Fruit fly (Drosophila melanogaster) whole organism: ENCODE data around the gene CG10337.

Experiments
- CG8478 ChIP-seq: fragments of >200 bp; optimal IDR thresholded peaks from 2 replicates; lab custom pipeline; 2018; ENCODE audit warnings: inconsistent platforms
- Dll ChIP-seq: fragments of >200 bp; optimal IDR thresholded peaks from 2 replicates; lab custom pipeline; 2017
- EcR ChIP-seq, 2 experiments: fragments of >200 bp; optimal IDR thresholded peaks; 2 replicates each; lab custom pipeline; 2017; ENCODE audit warnings: missing biosample characterization in 2 of 2, missing genetic modification characterization in 2 of 2, missing genetic modification reagents in 2 of 2
- pan ChIP-seq: fragments of >200 bp; optimal IDR thresholded peaks from 2 replicates; lab custom pipeline; 2017
- psq ChIP-seq: fragments of >200 bp; optimal IDR thresholded peaks from 2 replicates; lab custom pipeline; 2017
- usp ChIP-seq: fragments of >200 bp; optimal IDR thresholded peaks from 2 replicates; lab custom pipeline; 2017; ENCODE audit warnings: missing biosample characterization, missing genetic modification characterization, mixed read lengths

CG10337 gene

dm6 chr2L:19563029-19563980 is 16.5 kb upstream of the CG10337 start, which contains the start of gene CG13078:
CG13078 (plus strand) TSS chr2L:19563930.
- TF ChIP-seq psq (no peak), usp (GFP tag; lab: Kevin White, UChicago) (no peak), Dll (lab: Kevin White, UChicago) (no peak), pan (lab: Kevin White, UChicago) (no peak)

- TF ChIP-seq EcR (GFP tag; optimal IDR thresholded peaks at IDR 0.05; lab: Kevin White, UChicago) (peak in 1 of 2 experiments; percentile 73), CG8478 (lab: Kevin White, UChicago) (no peak)
These were observed 2.7 kb upstream of the CG10337 start for dm6 chr2L:19549412-19549811.

dm6 chr2L:19548158-19548557 is 1.4 kb upstream of the CG10337 start, which contains the start of gene Tep4:
Tep4 (plus strand) TSS chr2L:19548507.
- TF ChIP-seq psq (no peak), CG8478 (lab: Kevin White, UChicago) (no peak), Dll (lab: Kevin White, UChicago) (no peak), pan (lab: Kevin White, UChicago) (no peak), usp (GFP tag; lab: Kevin White, UChicago) (no peak), EcR (GFP tag; optimal IDR thresholded peaks at IDR 0.05; lab: Kevin White, UChicago) (no peak)

dm6 chr2L:19543010-19543564 is 3.7 kb downstream of the CG10337 start:
- TF ChIP-seq Dll (lab: Kevin White, UChicago), result no peak
- TF ChIP-seq EcR (GFP tag; optimal IDR thresholded peaks at IDR 0.05; lab: Kevin White, UChicago), result no peak
- TF ChIP-seq CG8478 (lab: Kevin White, UChicago), result no peak
- no peak for TF ChIP-seq usp (GFP tag; lab: Kevin White, UChicago)
- no peak for TF ChIP-seq psq
- TF ChIP-seq pan (lab: Kevin White, UChicago), result no peak

dm6 chr2L:19542268-19542773 is 4.4 kb downstream of the CG10337 start:
- TF ChIP-seq CG8478 (lab: Kevin White, UChicago) (no peak), Dll (lab: Kevin White, UChicago) (no peak)

dm6 chr2L:19540307-19540706 is 6.5 kb downstream of the CG10337 start, which contains the start of gene CG13081:
CG13081 (plus strand) TSS chr2L:19540607.
- no peak for TF ChIP-seq pan (lab: Kevin White, UChicago)
- TF ChIP-seq EcR (GFP tag; optimal IDR thresholded peaks at IDR 0.05; lab: Kevin White, UChicago), result peak in 1 of 2 experiments; percentile 42

dm6 chr2L:19537779-19538456 is 8.8 kb downstream of the CG10337 start, which contains the start of gene CG13082:
CG13082 (plus strand) TSS chr2L:19538425.
- TF ChIP-seq psq (no peak), pan (lab: Kevin White, UChicago) (no peak), Dll (lab: Kevin White, UChicago) (no peak), usp (GFP tag; lab: Kevin White, UChicago) (no peak), EcR (GFP tag; optimal IDR thresholded peaks at IDR 0.05; lab: Kevin White, UChicago) (no peak), CG8478 (lab: Kevin White, UChicago) (no peak)

dm6 chr2L:19535234-19535633 is 11.5 kb downstream of the CG10337 start, which contains the start of gene CG31697:
CG31697 (plus strand) TSS chr2L:19535448.
- TF ChIP-seq Dll (lab: Kevin White, UChicago), result no peak
- TF ChIP-seq pan (lab: Kevin White, UChicago), result no peak
- TF ChIP-seq CG8478 (lab: Kevin White, UChicago), result no peak
- TF ChIP-seq EcR (GFP tag; optimal IDR thresholded peaks at IDR 0.05; lab: Kevin White, UChicago), result no peak
- no peak for TF ChIP-seq usp (GFP tag; lab: Kevin White, UChicago)
- TF ChIP-seq psq, result no peak

dm6 chr2L:19533247-19533646 is 13.5 kb downstream of the CG10337 start, which contains the start of gene CG33116:
CG33116 (plus strand) TSS chr2L:19533479.
- TF ChIP-seq pan (lab: Kevin White, UChicago) (no peak), usp (GFP tag; lab: Kevin White, UChicago) (no peak), psq (no peak), EcR (GFP tag; optimal IDR thresholded peaks at IDR 0.05; lab: Kevin White, UChicago) (no peak), CG8478 (lab: Kevin White, UChicago) (no peak), Dll (lab: Kevin White, UChicago) (no peak)

dm6 chr2L:19530092-19530491 is 16.7 kb downstream of the CG10337 start, which contains the start of gene CG10165:
CG10165 (minus strand) TSS chr2L:19530305.
- TF ChIP-seq usp (GFP tag; lab: Kevin White, UChicago) (no peak), pan (lab: Kevin White, UChicago) (no peak), EcR (GFP tag; optimal IDR thresholded peaks at IDR 0.05; lab: Kevin White, UChicago) (no peak), Dll (lab: Kevin White, UChicago) (no peak), CG8478 (lab: Kevin White, UChicago) (no peak), psq (no peak)

dm6 chr2L:19528308-19528707 is 18.5 kb downstream of the CG10337 start:
- TF ChIP-seq Dll (lab: Kevin White, UChicago) (no peak), pan (lab: Kevin White, UChicago) (no peak), psq (no peak), EcR (GFP tag; optimal IDR thresholded peaks at IDR 0.05; lab: Kevin White, UChicago) (no peak), CG8478 (lab: Kevin White, UChicago) (no peak), usp (GFP tag; lab: Kevin White, UChicago) (no peak)
